Worm (Caenorhabditis elegans) whole organism, late embryonic: ENCODE results near the gene Y76B12C.6.

Experiments used
- C08G9.2 ChIP-seq: sonication (generic microtip); optimal IDR thresholded peaks from 2 replicates; lab custom pipeline; 2016; ENCODE audit warnings: mild to moderate bottlenecking, missing genetic modification characterization, moderate library complexity, missing compliant biosample characterization
- C38D4.7 ChIP-seq: fragments of 200-800 bp; sonication (Bioruptor generic); optimal IDR thresholded peaks from 2 replicates; lab custom pipeline; 2018; ENCODE audit warnings: mild to moderate bottlenecking, missing genetic modification characterization, moderate library complexity, missing compliant biosample characterization
- F13H6.1 ChIP-seq: sonication (generic microtip); optimal IDR thresholded peaks from 2 replicates; lab custom pipeline; 2016; ENCODE audit warnings: missing genetic modification characterization, missing compliant biosample characterization
- K02D7.2 ChIP-seq: sonication (generic microtip); optimal IDR thresholded peaks from 2 replicates; lab custom pipeline; 2017; ENCODE audit warnings: mild to moderate bottlenecking, missing genetic modification characterization, missing compliant biosample characterization
- Y22D7AL.16 ChIP-seq: sonication (generic microtip); optimal IDR thresholded peaks from 2 replicates; lab custom pipeline; 2016; ENCODE audit warnings: missing genetic modification characterization, missing compliant biosample characterization
- ama-1 ChIP-seq: fragments of 150-350 bp; optimal IDR thresholded peaks from 2 replicates; lab custom pipeline; 2014
- ceh-14 ChIP-seq: sonication (generic microtip); optimal IDR thresholded peaks from 2 replicates; lab custom pipeline; 2016; ENCODE audit warnings: missing genotype, missing genetic modification characterization, missing compliant biosample characterization
- ceh-34 ChIP-seq: sonication (generic microtip); optimal IDR thresholded peaks from 2 replicates; lab custom pipeline; 2016; ENCODE audit warnings: mild to moderate bottlenecking, missing genetic modification characterization, missing compliant biosample characterization
- ceh-48 ChIP-seq: sonication (generic microtip); optimal IDR thresholded peaks from 2 replicates; lab custom pipeline; 2016; ENCODE audit warnings: missing genetic modification characterization, inconsistent platforms, missing compliant biosample characterization
- dmd-4 ChIP-seq: sonication (generic microtip); optimal IDR thresholded peaks from 2 replicates; lab custom pipeline; 2016; ENCODE audit warnings: borderline replicate concordance, missing genetic modification characterization, missing compliant biosample characterization
- elt-4 ChIP-seq: sonication (generic microtip); optimal IDR thresholded peaks from 2 replicates; lab custom pipeline; 2016; ENCODE audit warnings: missing genetic modification characterization, missing compliant biosample characterization
- fax-1 ChIP-seq: sonication (generic microtip); optimal IDR thresholded peaks from 2 replicates; lab custom pipeline; 2016; ENCODE audit warnings: missing genotype, missing genetic modification characterization, missing compliant biosample characterization
- hlh-13 ChIP-seq: fragments of 200-800 bp; sonication (Bioruptor generic); optimal IDR thresholded peaks from 2 replicates; lab custom pipeline; 2018; ENCODE audit warnings: mild to moderate bottlenecking, missing genetic modification characterization, missing compliant biosample characterization
- hlh-15 ChIP-seq: sonication (generic microtip); optimal IDR thresholded peaks from 2 replicates; lab custom pipeline; 2016; ENCODE audit warnings: missing genetic modification characterization, missing compliant biosample characterization
- hlh-30 ChIP-seq: sonication (generic microtip); optimal IDR thresholded peaks from 2 replicates; lab custom pipeline; 2017; ENCODE audit warnings: antibody characterized with exemption, missing genetic modification characterization, missing compliant biosample characterization; ENCODE audit not compliant: insufficient read depth
- hlh-6 ChIP-seq: sonication (generic microtip); optimal IDR thresholded peaks from 2 replicates; lab custom pipeline; 2016; ENCODE audit warnings: missing genotype, missing genetic modification characterization, missing compliant biosample characterization
- hlh-8 ChIP-seq: sonication (generic microtip); optimal IDR thresholded peaks from 2 replicates; lab custom pipeline; 2016; ENCODE audit warnings: missing genotype, missing genetic modification characterization, missing compliant biosample characterization
- madf-2 ChIP-seq: sonication (generic microtip); optimal IDR thresholded peaks from 2 replicates; lab custom pipeline; 2017; ENCODE audit warnings: missing genetic modification characterization, missing compliant biosample characterization
- mec-3 ChIP-seq: sonication (generic microtip); optimal IDR thresholded peaks from 2 replicates; lab custom pipeline; 2016; ENCODE audit warnings: borderline replicate concordance, missing genetic modification characterization, missing compliant biosample characterization
- nfya-1 ChIP-seq: sonication (generic microtip); optimal IDR thresholded peaks from 2 replicates; lab custom pipeline; 2017; ENCODE audit warnings: missing genetic modification characterization, mild to moderate bottlenecking, missing compliant biosample characterization, antibody characterized with exemption, moderate library complexity
- nhr-11 ChIP-seq: fragments of 150-350 bp; optimal IDR thresholded peaks from 2 replicates; lab custom pipeline; 2014; ENCODE audit warnings: missing biosample characterization, missing genetic modification characterization
- nhr-232 ChIP-seq: sonication (generic microtip); optimal IDR thresholded peaks from 2 replicates; lab custom pipeline; 2016; ENCODE audit warnings: missing genetic modification characterization, missing compliant biosample characterization
- npax-4 ChIP-seq: sonication (generic microtip); optimal IDR thresholded peaks from 2 replicates; lab custom pipeline; 2016; ENCODE audit warnings: missing genetic modification characterization, missing compliant biosample characterization
- odd-2 ChIP-seq: sonication (generic microtip); optimal IDR thresholded peaks from 2 replicates; lab custom pipeline; 2017; ENCODE audit warnings: antibody characterized with exemption, mild to moderate bottlenecking, missing genetic modification characterization, missing compliant biosample characterization
- pag-3 ChIP-seq: sonication (generic microtip); optimal IDR thresholded peaks from 2 replicates; lab custom pipeline; 2016; ENCODE audit warnings: missing compliant biosample characterization, missing genetic modification characterization, borderline replicate concordance
- pat-9 ChIP-seq: fragments of 200-800 bp; sonication (Bioruptor generic); optimal IDR thresholded peaks from 2 replicates; lab custom pipeline; 2018; ENCODE audit warnings: mild to moderate bottlenecking, missing genetic modification characterization, moderate library complexity, missing compliant biosample characterization
- pax-1 ChIP-seq: fragments of 150-350 bp; optimal IDR thresholded peaks from 2 replicates; lab custom pipeline; 2014; ENCODE audit warnings: missing biosample characterization, missing genetic modification characterization
- pha-2 ChIP-seq: sonication (generic microtip); optimal IDR thresholded peaks from 2 replicates; lab custom pipeline; 2017; ENCODE audit warnings: mild to moderate bottlenecking, missing genetic modification characterization, missing compliant biosample characterization
- pqm-1 ChIP-seq: sonication (generic microtip); optimal IDR thresholded peaks from 2 replicates; lab custom pipeline; 2016; ENCODE audit warnings: missing genetic modification characterization, missing compliant biosample characterization
- pros-1 ChIP-seq: fragments of 150-350 bp; optimal IDR thresholded peaks from 2 replicates; lab custom pipeline; 2014; ENCODE audit warnings: missing biosample characterization, missing genetic modification reagents, missing genetic modification characterization
- ref-2 ChIP-seq: sonication (generic microtip); optimal IDR thresholded peaks from 2 replicates; lab custom pipeline; 2016; ENCODE audit warnings: missing genetic modification characterization, missing compliant biosample characterization
- rnt-1 ChIP-seq: sonication (generic microtip); optimal IDR thresholded peaks from 2 replicates; lab custom pipeline; 2016; ENCODE audit warnings: missing genetic modification characterization, missing compliant biosample characterization
- sox-4 ChIP-seq: sonication (generic microtip); optimal IDR thresholded peaks from 2 replicates; lab custom pipeline; 2017; ENCODE audit warnings: mild to moderate bottlenecking, missing genetic modification characterization, inconsistent platforms, missing compliant biosample characterization
- syd-9 ChIP-seq: sonication (generic microtip); optimal IDR thresholded peaks from 2 replicates; lab custom pipeline; 2016; ENCODE audit warnings: mild to moderate bottlenecking, missing genetic modification characterization, moderate library complexity, missing compliant biosample characterization
- unc-42 ChIP-seq: sonication (generic microtip); optimal IDR thresholded peaks from 2 replicates; lab custom pipeline; 2016; ENCODE audit warnings: missing genotype, missing genetic modification characterization, missing compliant biosample characterization
- unc-55 ChIP-seq: sonication (generic microtip); optimal IDR thresholded peaks from 2 replicates; lab custom pipeline; 2017; ENCODE audit warnings: missing biosample characterization, missing genetic modification reagents, missing genetic modification characterization
- unc-86 ChIP-seq: sonication (generic microtip); optimal IDR thresholded peaks from 2 replicates; lab custom pipeline; 2016; ENCODE audit warnings: missing genetic modification characterization, missing compliant biosample characterization
- ztf-16 ChIP-seq: sonication (generic microtip); optimal IDR thresholded peaks from 2 replicates; lab custom pipeline; 2017; ENCODE audit warnings: missing genetic modification characterization, missing compliant biosample characterization

Gene Y76B12C.6

ce11 chrIV:1975594-1975993, 5.6 kb upstream of the Y76B12C.6 start:
- TF ChIP-seq Y22D7AL.16 (tag; lab: Kevin White, UChicago) = no peak
- TF ChIP-seq unc-42 (tag; lab: Kevin White, UChicago) = peak; percentile 48

- no peak for TF ChIP-seq pqm-1 (tag; lab: Kevin White, UChicago)
- TF ChIP-seq mec-3 (tag; lab: Kevin White, UChicago) = no peak
- no peak for TF ChIP-seq pha-2 (tag; lab: Kevin White, UChicago)
- TF ChIP-seq C08G9.2 (tag; lab: Kevin White, UChicago) = no peak
These were observed 1.4 kb upstream of the Y76B12C.6 start, which contains the start of gene Y76B12C.8 for ce11 chrIV:1979782-1980181. Y76B12C.8 (plus strand) TSS chrIV:1979988.

ce11 chrIV:1990843-1991339, 9.7 kb downstream of the Y76B12C.6 start:
- TF ChIP-seq hlh-15 (tag; lab: Kevin White, UChicago) (no peak), ztf-16 (no peak), K02D7.2 (tag; lab: Kevin White, UChicago) (no peak), fax-1 (tag; lab: Kevin White, UChicago) (no peak), syd-9 (no peak), pax-1 (tag; lab: Kevin White, UChicago) (no peak), dmd-4 (tag; lab: Kevin White, UChicago) (no peak), pros-1 (tag; lab: Kevin White, UChicago) (no peak), odd-2 (tag; lab: Kevin White, UChicago) (no peak), sox-4 (no peak), unc-55 (GFP tag; lab: Kevin White, UChicago) (no peak), ceh-34 (tag; lab: Kevin White, UChicago) (no peak), unc-86 (no peak), hlh-30 (tag; lab: Kevin White, UChicago) (no peak), C38D4.7 (GFP tag; lab: Kevin White, UChicago) (no peak), nhr-232 (no peak)
- TF ChIP-seq, all 69 proteins: peak for 0

- TF ChIP-seq ama-1 (lab: Kevin White, UChicago) = no peak
- TF ChIP-seq nfya-1 (tag; lab: Kevin White, UChicago) = no peak
- TF ChIP-seq pag-3 (tag; lab: Kevin White, UChicago) = no peak
- TF ChIP-seq fax-1 (tag; lab: Kevin White, UChicago) = no peak
- TF ChIP-seq npax-4 = no peak
- TF ChIP-seq madf-2 = no peak
- no peak for TF ChIP-seq pat-9
- TF ChIP-seq syd-9 = no peak
- no peak for TF ChIP-seq ceh-14
- TF ChIP-seq rnt-1 = no peak
- TF ChIP-seq ceh-48 (tag; lab: Kevin White, UChicago) = no peak
- TF ChIP-seq K02D7.2 (tag; lab: Kevin White, UChicago) = no peak
- TF ChIP-seq F13H6.1 (tag; lab: Kevin White, UChicago) = no peak
- TF ChIP-seq ceh-34 (tag; lab: Kevin White, UChicago) = no peak
- no peak for TF ChIP-seq hlh-8
- no peak for TF ChIP-seq hlh-13 (GFP tag; lab: Kevin White, UChicago)
- TF ChIP-seq hlh-6 (tag; lab: Kevin White, UChicago) = no peak
- no peak for TF ChIP-seq ref-2 (tag; lab: Kevin White, UChicago)
These were observed 11.6 kb downstream of the Y76B12C.6 start, which contains the start of gene xpc-1 for ce11 chrIV:1992789-1993188. xpc-1 (plus strand) TSS chrIV:1993089.

- TF ChIP-seq unc-86 (no peak), nhr-11 (no peak), elt-4 (tag; lab: Kevin White, UChicago) (no peak), sox-4 (no peak), pros-1 (tag; lab: Kevin White, UChicago) (no peak), dmd-4 (tag; lab: Kevin White, UChicago) (no peak)
These were observed 16.6 kb downstream of the Y76B12C.6 start for ce11 chrIV:1997762-1998161.
